Fruit fly (Drosophila melanogaster) whole organism, adult: ENCODE data around the gene CG43997.

Experiments
- CG11617 ChIP-seq: fragments of 200-800 bp; sonication (Bioruptor generic); optimal IDR thresholded peaks from 2 replicates; lab custom pipeline; 2017; ENCODE audit warnings: mild to moderate bottlenecking, missing biosample characterization, missing genetic modification reagents, missing genetic modification characterization
- CG12768 ChIP-seq: fragments of 200-800 bp; sonication (Bioruptor generic); optimal IDR thresholded peaks from 2 replicates; lab custom pipeline; 2017; ENCODE audit warnings: missing biosample characterization, missing genetic modification characterization, mild to moderate bottlenecking, moderate library complexity, missing genetic modification reagents
- CG14711 ChIP-seq: fragments of 200-800 bp; sonication (Bioruptor generic); optimal IDR thresholded peaks from 2 replicates; lab custom pipeline; 2018; ENCODE audit warnings: missing biosample characterization, mild to moderate bottlenecking, missing genetic modification characterization, moderate library complexity
- CG1620 ChIP-seq: fragments of 200-800 bp; sonication (Bioruptor generic); optimal IDR thresholded peaks from 2 replicates; lab custom pipeline; 2016; ENCODE audit warnings: missing biosample characterization, missing genetic modification characterization
- CG33017 ChIP-seq: fragments of 200-800 bp; sonication (Bioruptor generic); optimal IDR thresholded peaks from 2 replicates; lab custom pipeline; 2018; ENCODE audit warnings: missing biosample characterization, mild to moderate bottlenecking, missing genetic modification characterization, moderate library complexity
- CG5204 ChIP-seq: fragments of 200-800 bp; sonication (Bioruptor generic); optimal IDR thresholded peaks from 2 replicates; lab custom pipeline; 2016; ENCODE audit warnings: missing biosample characterization, missing genetic modification characterization
- CG7045 ChIP-seq: fragments of 200-800 bp; sonication (Bioruptor generic); optimal IDR thresholded peaks from 2 replicates; lab custom pipeline; 2017; ENCODE audit warnings: missing biosample characterization, mild to moderate bottlenecking, missing genetic modification characterization
- CG7101 ChIP-seq: fragments of 200-800 bp; sonication (Bioruptor generic); optimal IDR thresholded peaks from 2 replicates; lab custom pipeline; 2018; ENCODE audit warnings: missing biosample characterization, mild to moderate bottlenecking, missing genetic modification characterization, moderate library complexity
- Clk ChIP-seq: fragments of 200-800 bp; sonication (Bioruptor generic); optimal IDR thresholded peaks from 2 replicates; lab custom pipeline; 2017; ENCODE audit warnings: missing biosample characterization, missing genetic modification characterization
- Crg-1 ChIP-seq: fragments of 200-800 bp; sonication (Bioruptor generic); optimal IDR thresholded peaks from 2 replicates; lab custom pipeline; 2016; ENCODE audit warnings: missing biosample characterization, missing genetic modification characterization
- Hr96 ChIP-seq: fragments of 200-800 bp; sonication (Bioruptor generic); optimal IDR thresholded peaks from 2 replicates; lab custom pipeline; 2016; ENCODE audit warnings: missing biosample characterization, missing genetic modification characterization
- Mnt ChIP-seq: fragments of 200-800 bp; sonication (Bioruptor generic); optimal IDR thresholded peaks from 2 replicates; lab custom pipeline; 2016; ENCODE audit warnings: missing biosample characterization, mild to moderate bottlenecking, missing genetic modification characterization
- bab1 ChIP-seq: fragments of 200-800 bp; sonication (Bioruptor generic); optimal IDR thresholded peaks from 3 replicates; lab custom pipeline; 2019; ENCODE audit warnings: missing biosample characterization, mild to moderate bottlenecking, missing genetic modification characterization, moderate library complexity
- cic ChIP-seq: fragments of 200-800 bp; sonication (Bioruptor generic); optimal IDR thresholded peaks from 2 replicates; lab custom pipeline; 2017; ENCODE audit warnings: missing biosample characterization, mild to moderate bottlenecking, missing genetic modification characterization, moderate library complexity
- cnc ChIP-seq, 2 experiments: fragments of >200 bp; optimal IDR thresholded peaks; 2 replicates each; lab custom pipeline; 2017
- kay ChIP-seq: fragments of 200-800 bp; sonication (Bioruptor generic); peaks from one replicate; lab custom pipeline; 2016; ENCODE audit warnings: missing biosample characterization, missing genetic modification characterization, borderline replicate concordance
- ovo ChIP-seq: fragments of 200-800 bp; sonication (Bioruptor generic); optimal IDR thresholded peaks from 2 replicates; lab custom pipeline; 2016; ENCODE audit warnings: missing biosample characterization, missing genetic modification characterization
- pad ChIP-seq: fragments of 200-800 bp; sonication (Bioruptor generic); optimal IDR thresholded peaks from 3 replicates; lab custom pipeline; 2017; ENCODE audit warnings: missing biosample characterization, missing genetic modification characterization, mild to moderate bottlenecking, moderate library complexity, missing genetic modification reagents
- tj ChIP-seq: fragments of 200-800 bp; sonication (Bioruptor generic); optimal IDR thresholded peaks from 3 replicates; lab custom pipeline; 2017; ENCODE audit warnings: missing biosample characterization, mild to moderate bottlenecking, missing genetic modification characterization, moderate library complexity
- toe ChIP-seq: fragments of 200-800 bp; sonication (Bioruptor generic); optimal IDR thresholded peaks from 2 replicates; lab custom pipeline; 2016; ENCODE audit warnings: missing biosample characterization, missing genetic modification characterization

Gene CG43997

dm6 chrX:17023199-17023598, at the start of gene CG43997:
Gene CG43997, plus strand, starts transcription at chrX:17023499.
- TF ChIP-seq CG5204 (GFP tag; lab: Kevin White, UChicago) = no peak
- TF ChIP-seq Mnt (GFP tag; lab: Kevin White, UChicago) = no peak
- no peak for TF ChIP-seq toe
- no peak for TF ChIP-seq CG12768
- TF ChIP-seq ovo (GFP tag; lab: Kevin White, UChicago) = no peak
- no peak for TF ChIP-seq CG14711 (tag; lab: Kevin White, UChicago)
- TF ChIP-seq cnc (optimal IDR thresholded peaks at IDR 0.05; lab: Kevin White, UChicago) = no peak
- no peak for TF ChIP-seq Clk (GFP tag; lab: Kevin White, UChicago)
- TF ChIP-seq bab1 (GFP tag; lab: Kevin White, UChicago) = no peak
- TF ChIP-seq kay (GFP tag; lab: Kevin White, UChicago) = no peak
- TF ChIP-seq CG7045 = no peak

- TF ChIP-seq ovo (GFP tag; lab: Kevin White, UChicago) (no peak), CG1620 (GFP tag; lab: Kevin White, UChicago) (no peak), CG33017 (tag; lab: Kevin White, UChicago) (no peak), CG14711 (tag; lab: Kevin White, UChicago) (no peak), cic (GFP tag; lab: Kevin White, UChicago) (no peak), bab1 (GFP tag; lab: Kevin White, UChicago) (no peak), CG5204 (GFP tag; lab: Kevin White, UChicago) (no peak), CG7101 (tag; lab: Kevin White, UChicago) (no peak), cnc (optimal IDR thresholded peaks at IDR 0.05; lab: Kevin White, UChicago) (no peak), kay (GFP tag; lab: Kevin White, UChicago) (no peak), Clk (GFP tag; lab: Kevin White, UChicago) (no peak), Mnt (GFP tag; lab: Kevin White, UChicago) (no peak), pad (GFP tag; lab: Kevin White, UChicago) (no peak), CG12768 (no peak), tj (GFP tag; lab: Kevin White, UChicago) (no peak), CG11617 (GFP tag; lab: Kevin White, UChicago) (no peak), Crg-1 (no peak), toe (no peak)
Measured at dm6 chrX:16986928-16987327, 36.4 kb upstream of the CG43997 start.

dm6 chrX:17021435-17021834, 1.9 kb upstream of the CG43997 start:
- TF ChIP-seq CG7101 (tag; lab: Kevin White, UChicago) (no peak), CG33017 (tag; lab: Kevin White, UChicago) (no peak), CG5204 (GFP tag; lab: Kevin White, UChicago) (peak; percentile 11)

dm6 chrX:17022004-17022403, 1.3 kb upstream of the CG43997 start, which contains the start of gene CG43996:
Gene CG43996, plus strand, starts transcription at chrX:17022304.
- TF ChIP-seq CG7101 (tag; lab: Kevin White, UChicago) = no peak
- TF ChIP-seq cic (GFP tag; lab: Kevin White, UChicago) = no peak
- TF ChIP-seq ovo (GFP tag; lab: Kevin White, UChicago) = no peak
- TF ChIP-seq tj (GFP tag; lab: Kevin White, UChicago) = no peak
- no peak for TF ChIP-seq CG7045
- TF ChIP-seq Hr96 (GFP tag; lab: Kevin White, UChicago) = no peak
- TF ChIP-seq pad (GFP tag; lab: Kevin White, UChicago) = no peak
- TF ChIP-seq CG5204 (GFP tag; lab: Kevin White, UChicago) = no peak
- TF ChIP-seq CG14711 (tag; lab: Kevin White, UChicago) = no peak
- TF ChIP-seq CG12768 = no peak
- no peak for TF ChIP-seq kay (GFP tag; lab: Kevin White, UChicago)
- TF ChIP-seq cnc (optimal IDR thresholded peaks at IDR 0.05; lab: Kevin White, UChicago) = no peak
- TF ChIP-seq Clk (GFP tag; lab: Kevin White, UChicago) = no peak
- no peak for TF ChIP-seq bab1 (GFP tag; lab: Kevin White, UChicago)

- no peak for TF ChIP-seq toe
- no peak for TF ChIP-seq Crg-1
- no peak for TF ChIP-seq cic (GFP tag; lab: Kevin White, UChicago)
Measured at dm6 chrX:17047730-17048577, 24.7 kb downstream of the CG43997 start.

dm6 chrX:17066632-17067031, 43.3 kb downstream of the CG43997 start, which contains the start of gene CG45002:
Gene CG45002, minus strand, starts transcription at chrX:17066732.
- TF ChIP-seq Mnt (GFP tag; lab: Kevin White, UChicago) = no peak
- no peak for TF ChIP-seq CG5204 (GFP tag; lab: Kevin White, UChicago)
- TF ChIP-seq CG14711 (tag; lab: Kevin White, UChicago) = no peak
- TF ChIP-seq pad (GFP tag; lab: Kevin White, UChicago) = no peak
- no peak for TF ChIP-seq kay (GFP tag; lab: Kevin White, UChicago)
- TF ChIP-seq bab1 (GFP tag; lab: Kevin White, UChicago) = no peak
- TF ChIP-seq cnc (optimal IDR thresholded peaks at IDR 0.05; lab: Kevin White, UChicago) = no peak
- TF ChIP-seq CG1620 (GFP tag; lab: Kevin White, UChicago) = no peak
- no peak for TF ChIP-seq CG11617 (GFP tag; lab: Kevin White, UChicago)
- no peak for TF ChIP-seq CG7101 (tag; lab: Kevin White, UChicago)
- no peak for TF ChIP-seq tj (GFP tag; lab: Kevin White, UChicago)
- no peak for TF ChIP-seq CG7045
